Worm (Caenorhabditis elegans) whole organism, L3 larva: Measurements from ENCODE around the gene his-5.

ENCODE experiments used
- R02D3.7 ChIP-seq: fragments of 150-350 bp; optimal IDR thresholded peaks from 2 replicates; lab custom pipeline; 2014; ENCODE audit warnings: missing biosample characterization, missing genetic modification characterization
- ZK546.5 ChIP-seq: sonication (generic microtip); optimal IDR thresholded peaks from 2 replicates; lab custom pipeline; 2017; ENCODE audit warnings: missing biosample characterization, missing genetic modification characterization
- aly-2 ChIP-seq: fragments of 150-350 bp; optimal IDR thresholded peaks from 2 replicates; lab custom pipeline; 2014; ENCODE audit warnings: missing biosample characterization, missing genetic modification characterization
- ama-1 ChIP-seq: fragments of 150-350 bp; optimal IDR thresholded peaks from 2 replicates; lab custom pipeline; 2018
- ceh-16 ChIP-seq: sonication (generic microtip); optimal IDR thresholded peaks from 2 replicates; lab custom pipeline; 2017; ENCODE audit warnings: missing biosample characterization, missing genetic modification characterization
- ceh-28 ChIP-seq: fragments of 150-350 bp; optimal IDR thresholded peaks from 2 replicates; lab custom pipeline; 2014; ENCODE audit warnings: missing biosample characterization, missing genetic modification reagents, missing genetic modification characterization
- ceh-82 ChIP-seq: fragments of 150-350 bp; optimal IDR thresholded peaks from 2 replicates; lab custom pipeline; 2014; ENCODE audit warnings: missing biosample characterization, missing genetic modification characterization
- ceh-9 ChIP-seq: sonication (generic microtip); optimal IDR thresholded peaks from 2 replicates; lab custom pipeline; 2018; ENCODE audit warnings: missing biosample characterization, missing genetic modification characterization
- daf-12 ChIP-seq: fragments of 150-350 bp; optimal IDR thresholded peaks from 2 replicates; lab custom pipeline; 2014; ENCODE audit warnings: missing biosample characterization, missing genetic modification reagents, missing genetic modification characterization
- egl-27 ChIP-seq: sonication (generic microtip); optimal IDR thresholded peaks from 4 replicates; lab custom pipeline; 2017; ENCODE audit warnings: missing biosample characterization, missing genetic modification reagents, missing genetic modification characterization
- egl-5 ChIP-seq: fragments of 150-350 bp; optimal IDR thresholded peaks from 2 replicates; lab custom pipeline; 2017; ENCODE audit warnings: missing biosample characterization, missing genetic modification reagents, missing genetic modification characterization, inconsistent platforms
- elt-1 ChIP-seq: fragments of 150-350 bp; optimal IDR thresholded peaks from 2 replicates; lab custom pipeline; 2014; ENCODE audit warnings: missing biosample characterization, missing genetic modification characterization
- elt-2 ChIP-seq: sonication (generic microtip); optimal IDR thresholded peaks from 2 replicates; lab custom pipeline; 2016; ENCODE audit warnings: missing genetic modification reagents, mild to moderate bottlenecking, missing genetic modification characterization, missing compliant biosample characterization
- elt-3 ChIP-seq, 3 experiments: fragments of 150-350 bp in 1 of 3; sonication (generic microtip) in 2 of 3; optimal IDR thresholded peaks; 2 replicates in 2 of 3; 4 replicates in 1 of 3; lab custom pipeline; 2014 to 2017; ENCODE audit warnings: missing biosample characterization in 3 of 3, missing genetic modification characterization in 3 of 3
- eor-1 ChIP-seq, 2 experiments: fragments of 150-350 bp; optimal IDR thresholded peaks; 2 replicates each; lab custom pipeline; 2014 to 2018; ENCODE audit warnings: missing biosample characterization in 2 of 2, missing genetic modification characterization in 2 of 2
- fkh-10 ChIP-seq: sonication (generic microtip); optimal IDR thresholded peaks from 2 replicates; lab custom pipeline; 2017; ENCODE audit warnings: missing biosample characterization, missing genetic modification reagents, missing genetic modification characterization
- fkh-2 ChIP-seq: fragments of 150-350 bp; optimal IDR thresholded peaks from 2 replicates; lab custom pipeline; 2014; ENCODE audit warnings: missing biosample characterization, missing genetic modification reagents, missing genetic modification characterization
- fos-1 ChIP-seq: fragments of 150-350 bp; optimal IDR thresholded peaks from 2 replicates; lab custom pipeline; 2014; ENCODE audit warnings: missing biosample characterization, missing genetic modification characterization
- hmg-11 ChIP-seq: sonication (generic microtip); optimal IDR thresholded peaks from 2 replicates; lab custom pipeline; 2016; ENCODE audit warnings: missing genetic modification characterization, missing compliant biosample characterization
- jun-1 ChIP-seq: fragments of 150-350 bp; optimal IDR thresholded peaks from 2 replicates; lab custom pipeline; 2014; ENCODE audit warnings: missing biosample characterization, missing genetic modification reagents, missing genetic modification characterization
- lin-15B ChIP-seq: fragments of 150-350 bp; optimal IDR thresholded peaks from 2 replicates; lab custom pipeline; 2014; ENCODE audit warnings: missing biosample characterization, missing genetic modification characterization
- lin-39 ChIP-seq: fragments of 150-350 bp; optimal IDR thresholded peaks from 2 replicates; lab custom pipeline; 2018; ENCODE audit warnings: missing biosample characterization, missing genetic modification reagents, missing genetic modification characterization
- lsy-12 ChIP-seq: sonication (generic microtip); optimal IDR thresholded peaks from 2 replicates; lab custom pipeline; 2016; ENCODE audit warnings: mild to moderate bottlenecking, missing genetic modification characterization, missing compliant biosample characterization
- mdl-1 ChIP-seq: fragments of 150-350 bp; optimal IDR thresholded peaks from 2 replicates; lab custom pipeline; 2014; ENCODE audit warnings: missing biosample characterization, missing genetic modification characterization
- mml-1 ChIP-seq: fragments of 150-350 bp; sonication (generic microtip); optimal IDR thresholded peaks from 3 replicates; lab custom pipeline; 2014; ENCODE audit warnings: missing biosample characterization, missing genetic modification characterization
- nfya-1 ChIP-seq: sonication (generic microtip); optimal IDR thresholded peaks from 2 replicates; lab custom pipeline; 2017; ENCODE audit warnings: missing genetic modification characterization, mild to moderate bottlenecking, missing compliant biosample characterization, antibody characterized with exemption, moderate library complexity; ENCODE audit not compliant: insufficient read depth
- nhr-11 ChIP-seq: fragments of 150-350 bp; optimal IDR thresholded peaks from 2 replicates; lab custom pipeline; 2014; ENCODE audit warnings: missing biosample characterization, missing genetic modification characterization
- nhr-12 ChIP-seq: fragments of 150-350 bp; optimal IDR thresholded peaks from 2 replicates; lab custom pipeline; 2014; ENCODE audit warnings: missing biosample characterization, missing genetic modification characterization
- nhr-23 ChIP-seq: fragments of 150-350 bp; optimal IDR thresholded peaks from 2 replicates; lab custom pipeline; 2014; ENCODE audit warnings: missing biosample characterization, missing genetic modification reagents, missing genetic modification characterization
- nhr-237 ChIP-seq: fragments of 150-350 bp; optimal IDR thresholded peaks from 2 replicates; lab custom pipeline; 2014; ENCODE audit warnings: missing biosample characterization, missing genetic modification characterization
- nhr-25 ChIP-seq: sonication (generic microtip); optimal IDR thresholded peaks from 2 replicates; lab custom pipeline; 2017; ENCODE audit warnings: missing biosample characterization, missing genetic modification characterization
- nhr-28 ChIP-seq: fragments of 150-350 bp; optimal IDR thresholded peaks from 2 replicates; lab custom pipeline; 2014; ENCODE audit warnings: missing biosample characterization, missing genetic modification characterization
- nhr-43 ChIP-seq: sonication (generic microtip); optimal IDR thresholded peaks from 2 replicates; lab custom pipeline; 2016; ENCODE audit warnings: mild to moderate bottlenecking, missing genetic modification characterization, missing compliant biosample characterization; ENCODE audit not compliant: poor library complexity, severe bottlenecking
- nhr-67 ChIP-seq: fragments of 150-350 bp; optimal IDR thresholded peaks from 2 replicates; lab custom pipeline; 2014; ENCODE audit warnings: missing biosample characterization, missing genetic modification characterization
- nhr-76 ChIP-seq: fragments of 150-350 bp; sonication (generic microtip); optimal IDR thresholded peaks from 5 replicates; lab custom pipeline; 2014; ENCODE audit warnings: missing biosample characterization, missing genetic modification characterization
- nhr-77 ChIP-seq: fragments of 150-350 bp; optimal IDR thresholded peaks from 2 replicates; lab custom pipeline; 2014; ENCODE audit warnings: missing biosample characterization, missing genetic modification characterization
- pha-4 ChIP-seq: fragments of 150-350 bp; optimal IDR thresholded peaks from 2 replicates; lab custom pipeline; 2014; ENCODE audit warnings: missing biosample characterization, missing genetic modification reagents, missing genetic modification characterization
- pqm-1 ChIP-seq: fragments of 150-350 bp; optimal IDR thresholded peaks from 2 replicates; lab custom pipeline; 2017; ENCODE audit warnings: missing biosample characterization, missing genetic modification characterization, inconsistent platforms
- sea-2 ChIP-seq: fragments of 150-350 bp; sonication (generic microtip); optimal IDR thresholded peaks from 4 replicates; lab custom pipeline; 2014; ENCODE audit warnings: missing biosample characterization, missing genetic modification reagents, missing genetic modification characterization
- skn-1 ChIP-seq: fragments of 150-350 bp; optimal IDR thresholded peaks from 2 replicates; lab custom pipeline; 2014; ENCODE audit warnings: missing biosample characterization, missing genetic modification characterization
- snpc-4 ChIP-seq: fragments of 150-350 bp; optimal IDR thresholded peaks from 2 replicates; lab custom pipeline; 2014; ENCODE audit warnings: missing biosample characterization, missing genetic modification characterization
- tbx-2 ChIP-seq: sonication (generic microtip); optimal IDR thresholded peaks from 2 replicates; lab custom pipeline; 2016; ENCODE audit warnings: mild to moderate bottlenecking, missing genetic modification characterization, missing compliant biosample characterization
- unc-39 ChIP-seq: sonication (generic microtip); optimal IDR thresholded peaks from 4 replicates; lab custom pipeline; 2017; ENCODE audit warnings: missing biosample characterization, missing genetic modification characterization
- unc-62 ChIP-seq: fragments of 150-350 bp; sonication (generic microtip); optimal IDR thresholded peaks from 4 replicates; lab custom pipeline; 2014; ENCODE audit warnings: missing biosample characterization, missing genetic modification reagents, missing genetic modification characterization
- zag-1 ChIP-seq: fragments of 150-350 bp; optimal IDR thresholded peaks from 2 replicates; lab custom pipeline; 2014; ENCODE audit warnings: missing biosample characterization, missing genetic modification characterization
- ztf-11 ChIP-seq: fragments of 150-350 bp; optimal IDR thresholded peaks from 2 replicates; lab custom pipeline; 2014; ENCODE audit warnings: missing biosample characterization, missing genetic modification characterization
- ztf-4 ChIP-seq: fragments of 150-350 bp; optimal IDR thresholded peaks from 2 replicates; lab custom pipeline; 2014; ENCODE audit warnings: missing biosample characterization, missing genetic modification characterization

The his-5 gene

DNA sequence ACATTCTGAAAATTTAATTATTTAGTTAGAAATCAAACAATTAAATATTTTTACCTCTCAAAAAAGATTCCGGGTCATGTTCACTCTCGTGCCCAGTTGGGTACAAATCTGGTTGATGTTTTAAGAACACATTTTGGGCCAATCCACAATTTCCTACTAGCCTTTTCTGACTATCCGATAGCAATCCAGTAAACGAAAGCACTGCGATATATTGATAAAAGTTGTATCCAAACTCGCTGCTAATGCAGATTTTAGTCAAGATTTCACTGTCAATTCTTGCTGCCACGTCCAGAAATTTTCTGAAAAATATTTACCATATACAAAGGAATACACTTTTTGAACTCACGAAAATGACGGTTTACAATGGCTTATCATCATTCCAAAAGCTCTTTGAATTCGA is 34.2 kb downstream of the his-5 start:
- TF ChIP-seq mdl-1 (tag; lab: Kevin White, UChicago) (no peak), nhr-11 (tag; lab: Kevin White, UChicago) (no peak), lin-39 (no peak), unc-39 (no peak), nfya-1 (tag; lab: Kevin White, UChicago) (no peak), R02D3.7 (no peak), jun-1 (no peak), fkh-10 (GFP tag; lab: Kevin White, UChicago) (no peak), elt-1 (tag; lab: Kevin White, UChicago) (no peak), ztf-4 (no peak), ceh-9 (tag; lab: Kevin White, UChicago) (no peak), nhr-77 (tag; lab: Kevin White, UChicago) (no peak), ZK546.5 (tag; lab: Kevin White, UChicago) (no peak), ztf-11 (no peak)

DNA sequence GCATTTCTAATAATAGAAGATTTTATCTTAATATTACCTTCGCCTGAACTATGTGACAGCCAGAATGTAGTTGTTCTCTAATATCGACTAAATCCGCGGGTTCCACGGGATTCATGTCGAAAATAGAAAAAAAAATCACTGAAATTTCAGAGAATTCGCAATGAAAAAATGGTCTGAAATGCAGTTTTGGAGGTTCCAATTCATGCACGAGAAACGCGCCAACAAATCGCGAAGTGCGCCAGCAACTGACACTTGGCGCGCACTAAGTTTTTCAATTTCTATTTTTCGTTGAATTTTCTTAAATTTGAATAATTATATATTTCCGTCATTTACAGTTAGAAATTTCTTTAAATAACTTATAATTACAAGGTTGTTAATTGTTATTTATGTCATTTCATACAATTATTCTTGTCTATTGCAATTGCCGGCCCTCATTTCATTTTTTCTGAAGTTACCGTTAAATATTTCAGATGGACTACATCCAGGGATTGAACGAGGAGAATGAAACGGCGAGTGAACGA is 34.9 kb downstream of the his-5 start, which contains the start of the genes F25G6.9 and symk-1:
F25G6.9 (minus strand) TSS at position 160 of the 521 bp plus-strand sequence.
symk-1 (plus strand) TSS at position 471 of the 521 bp plus-strand sequence.
- TF ChIP-seq nhr-43 (no peak), lin-39 (no peak), elt-3 (tag; optimal IDR thresholded peaks at IDR 0.05; lab: Kevin White, UChicago) (no peak), daf-12 (tag; lab: Kevin White, UChicago) (no peak), ceh-28 (tag; lab: Kevin White, UChicago) (no peak), tbx-2 (tag; lab: Kevin White, UChicago) (peak; percentile 50), ceh-16 (tag; lab: Kevin White, UChicago) (no peak), unc-62 (no peak), mdl-1 (tag; lab: Kevin White, UChicago) (no peak), nhr-67 (tag; lab: Kevin White, UChicago) (no peak), egl-5 (tag; lab: Kevin White, UChicago) (no peak), fkh-2 (no peak), nhr-28 (no peak), nhr-12 (no peak), ceh-82 (tag; lab: Kevin White, UChicago) (no peak), fkh-10 (GFP tag; lab: Kevin White, UChicago) (no peak), pha-4 (tag; lab: Kevin White, UChicago) (no peak), sea-2 (GFP tag; lab: Kevin White, UChicago) (no peak), ceh-9 (tag; lab: Kevin White, UChicago) (no peak), elt-2 (tag; lab: Kevin White, UChicago) (peak; percentile 38), ztf-4 (no peak), zag-1 (tag; lab: Kevin White, UChicago) (no peak), eor-1 (tag; optimal IDR thresholded peaks at IDR 0.05; lab: Kevin White, UChicago) (no peak), nhr-77 (tag; lab: Kevin White, UChicago) (no peak), nhr-25 (no peak), hmg-11 (tag; lab: Kevin White, UChicago) (peak; percentile 68), lsy-12 (tag; lab: Kevin White, UChicago) (peak; percentile 32), fos-1 (tag; lab: Kevin White, UChicago) (no peak), nfya-1 (tag; lab: Kevin White, UChicago) (peak; percentile 68), nhr-11 (tag; lab: Kevin White, UChicago) (no peak), ama-1 (lab: Kevin White, UChicago) (no peak), nhr-76 (tag; lab: Kevin White, UChicago) (no peak), ZK546.5 (tag; lab: Kevin White, UChicago) (no peak), ztf-11 (no peak), pqm-1 (tag; lab: Kevin White, UChicago) (peak; percentile 26), elt-1 (tag; lab: Kevin White, UChicago) (no peak), unc-39 (no peak), egl-27 (no peak), nhr-23 (peak; percentile 34), nhr-237 (tag; lab: Kevin White, UChicago) (no peak), mml-1 (tag; lab: Kevin White, UChicago) (no peak), R02D3.7 (peak; percentile 5), jun-1 (no peak), lin-15B (peak; percentile 54), skn-1 (tag; lab: Kevin White, UChicago) (peak; percentile 10), aly-2 (tag; lab: Kevin White, UChicago) (no peak), snpc-4 (tag; lab: Kevin White, UChicago) (peak; percentile 64)
